Fruit fly (Drosophila melanogaster) whole organism, pupa: ENCODE measurements around the gene mtTFB2.

Experiments used
- CG14655 ChIP-seq: fragments of 200-800 bp; sonication (Bioruptor generic); optimal IDR thresholded peaks from 3 replicates; lab custom pipeline; 2017; ENCODE audit warnings: mild to moderate bottlenecking, missing biosample characterization, missing genetic modification reagents, missing genetic modification characterization
- CG15710 ChIP-seq: fragments of 200-800 bp; sonication (Bioruptor generic); optimal IDR thresholded peaks from 2 replicates; lab custom pipeline; 2018; ENCODE audit warnings: missing biosample characterization, mild to moderate bottlenecking, missing genetic modification characterization, moderate library complexity
- CG17806 ChIP-seq: fragments of 200-800 bp; sonication (Bioruptor generic); optimal IDR thresholded peaks from 2 replicates; lab custom pipeline; 2018; ENCODE audit warnings: missing biosample characterization, mild to moderate bottlenecking, missing genetic modification characterization, moderate library complexity
- CG4496 ChIP-seq: fragments of 200-800 bp; sonication (Bioruptor generic); IDR thresholded peaks from 3 replicates; pipeline ENCODE4 v1.3.6; 2022; ENCODE audit warnings: missing biosample characterization, missing genetic modification characterization
- CG8159 ChIP-seq: fragments of 200-800 bp; sonication (Bioruptor generic); optimal IDR thresholded peaks from 3 replicates; lab custom pipeline; 2018; ENCODE audit warnings: missing biosample characterization, mild to moderate bottlenecking, missing genetic modification characterization, moderate library complexity
- EcR ChIP-seq: fragments of 200-800 bp; sonication (Bioruptor generic); optimal IDR thresholded peaks from 3 replicates; lab custom pipeline; 2019; ENCODE audit warnings: missing biosample characterization, missing genetic modification characterization, mild to moderate bottlenecking, moderate library complexity, missing genetic modification reagents
- Ets98B ChIP-seq: fragments of 200-800 bp; sonication (Bioruptor generic); IDR thresholded peaks from 2 replicates; pipeline ENCODE4 v1.3.6; 2022; ENCODE audit warnings: missing biosample characterization, missing genetic modification characterization
- Pif1A ChIP-seq: fragments of 200-800 bp; sonication (Bioruptor generic); optimal IDR thresholded peaks from 3 replicates; lab custom pipeline; 2016; ENCODE audit warnings: missing biosample characterization, missing genetic modification characterization
- Snoo ChIP-seq: fragments of 200-800 bp; sonication (Bioruptor generic); optimal IDR thresholded peaks from 3 replicates; lab custom pipeline; 2017; ENCODE audit warnings: missing biosample characterization, mild to moderate bottlenecking, missing genetic modification characterization, inconsistent platforms
- fd96Ca ChIP-seq: fragments of 200-800 bp; sonication (Bioruptor generic); IDR thresholded peaks from 3 replicates; pipeline ENCODE4 v1.3.6; 2022; ENCODE audit warnings: missing biosample characterization, missing genetic modification characterization
- gl ChIP-seq: fragments of 200-800 bp; sonication (Bioruptor generic); optimal IDR thresholded peaks from 2 replicates; lab custom pipeline; 2018; ENCODE audit warnings: missing biosample characterization, mild to moderate bottlenecking, missing genetic modification characterization
- rn ChIP-seq: fragments of 200-800 bp; sonication (Bioruptor generic); IDR thresholded peaks from 2 replicates; pipeline ENCODE4 v1.3.6; 2022; ENCODE audit warnings: missing biosample characterization, missing genetic modification characterization

DNA sequence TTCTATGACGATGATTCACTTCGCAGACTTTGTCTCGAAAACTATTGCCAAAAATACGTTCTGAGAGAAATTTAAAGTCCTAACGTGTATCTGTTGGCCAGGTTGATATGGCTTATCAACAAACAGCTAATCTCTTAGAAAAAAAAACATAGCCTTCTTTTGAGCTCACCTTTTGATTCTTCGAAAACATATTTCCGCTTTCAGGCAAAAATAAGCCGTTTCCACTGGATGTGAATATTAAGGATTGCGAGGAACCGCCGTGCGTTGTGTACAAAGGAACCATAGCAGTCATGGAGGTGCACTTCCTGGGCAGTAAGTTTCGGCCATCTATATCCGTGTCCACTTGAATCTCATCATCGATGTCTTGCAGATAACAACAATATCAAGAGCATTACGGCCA lies 8.2 kb downstream of the mtTFB2 start:
- TF ChIP-seq fd96Ca (no peak), CG14655 (GFP tag; lab: Kevin White, UChicago) (no peak), Snoo (no peak), CG8159 (tag; lab: Kevin White, UChicago) (no peak), CG4496 (GFP tag; lab: Robert Waterston, UW) (no peak), Pif1A (no peak), CG17806 (no peak), CG15710 (tag; lab: Kevin White, UChicago) (no peak), gl (tag; lab: Kevin White, UChicago) (no peak), EcR (GFP tag; lab: Kevin White, UChicago) (no peak), rn (no peak), Ets98B (GFP tag; lab: Robert Waterston, UW) (no peak)
